Fruit fly (Drosophila melanogaster): ENCODE data around the gene Rpp14b.

Rpp14b gene

DNA sequence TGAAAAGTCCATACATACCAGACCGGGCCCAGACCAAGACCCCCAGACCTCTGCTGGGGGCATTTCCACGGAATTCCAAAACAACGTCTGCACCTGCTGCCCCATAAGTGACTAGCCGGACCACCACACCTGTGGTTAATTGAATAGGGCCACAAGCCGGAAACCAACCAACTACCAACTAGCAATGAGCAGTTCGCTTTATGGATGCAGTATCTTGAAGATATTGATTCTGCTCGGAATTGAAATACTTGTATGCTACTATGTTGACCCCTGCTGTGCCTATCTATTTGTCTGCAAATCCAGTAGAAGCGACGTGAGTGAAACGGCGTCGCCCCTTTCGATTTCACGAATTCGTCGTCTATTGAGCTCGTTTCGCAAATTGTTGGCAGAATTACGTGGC, 40.1 kb downstream of the Rpp14b start (continued):
- TF ChIP-seq CG11762 (GFP tag; optimal IDR thresholded peaks at IDR 0.05; ENCODE audit: insufficient read depth) (peak; percentile 72), Lpt (GFP tag; optimal IDR thresholded peaks at IDR 0.05) (peak; percentile 84), CG4318 (GFP tag; optimal IDR thresholded peaks at IDR 0.05) (peak; percentile 88), CG32006 (GFP tag; optimal IDR thresholded peaks at IDR 0.05) (peak; percentile 94), CG15336 (GFP tag; IDR thresholded peaks at IDR 0.05) (peak; percentile 95), Gug (GFP tag; IDR thresholded peaks at IDR 0.05) (peak; percentile 92), CG6792 (GFP tag; optimal IDR thresholded peaks at IDR 0.05) (peak; percentile 62), Eip75B (GFP tag; optimal IDR thresholded peaks at IDR 0.05) (peak; percentile 75), Sox102F (GFP tag; optimal IDR thresholded peaks at IDR 0.05) (peak; percentile 13), Hr4 (GFP tag; optimal IDR thresholded peaks at IDR 0.05) (peak; percentile 94), CG8319 (GFP tag; optimal IDR thresholded peaks at IDR 0.05) (peak; percentile 30), CG3919 (GFP tag; optimal IDR thresholded peaks at IDR 0.05) (peak; percentile 87), CG6276 (GFP tag; optimal IDR thresholded peaks at IDR 0.05) (peak; percentile 92), CG10631 (GFP tag; optimal IDR thresholded peaks at IDR 0.05) (peak; percentile 78), CG3032 (tag; optimal IDR thresholded peaks at IDR 0.05) (peak; percentile 78), topi (GFP tag; optimal IDR thresholded peaks at IDR 0.05) (peak; percentile 38), fkh (GFP tag; optimal IDR thresholded peaks at IDR 0.05) (no peak), CG11294 (GFP tag; IDR thresholded peaks at IDR 0.05) (peak; percentile 90), esn (GFP tag; optimal IDR thresholded peaks at IDR 0.05) (peak; percentile 58), achi (GFP tag; optimal IDR thresholded peaks at IDR 0.05) (peak; percentile 85), CG31627 (GFP tag; optimal IDR thresholded peaks at IDR 0.05) (peak; percentile 41), CG16779 (tag; optimal IDR thresholded peaks at IDR 0.05) (peak; percentile 72)

dm6 chr3R:30098229-30098628, 42.5 kb downstream of the Rpp14b start:
- TF ChIP-seq fd59A (GFP tag; optimal IDR thresholded peaks at IDR 0.05) (no peak), OdsH (GFP tag; optimal IDR thresholded peaks at IDR 0.05) (no peak), eg (GFP tag; IDR thresholded peaks at IDR 0.05) (no peak), CG11762 (GFP tag; optimal IDR thresholded peaks at IDR 0.05; ENCODE audit: insufficient read depth) (no peak)

dm6 chr3R:30099341-30099871, 43.6 kb downstream of the Rpp14b start:
- no peak for TF ChIP-seq pdm3 (GFP tag; optimal IDR thresholded peaks at IDR 0.05)
- no peak for TF ChIP-seq spab (GFP tag; optimal IDR thresholded peaks at IDR 0.05)
- TF ChIP-seq CG15336 (GFP tag; IDR thresholded peaks at IDR 0.05) = peak; percentile 73
- peak; percentile 30 for TF ChIP-seq CG9139 (GFP tag; optimal IDR thresholded peaks at IDR 0.05)
- peak; percentile 58 for TF ChIP-seq Sox102F (GFP tag; optimal IDR thresholded peaks at IDR 0.05)
- no peak for TF ChIP-seq CG8319 (GFP tag; optimal IDR thresholded peaks at IDR 0.05)
- no peak for TF ChIP-seq CG4318 (GFP tag; optimal IDR thresholded peaks at IDR 0.05)
- TF ChIP-seq Sox15 (GFP tag; optimal IDR thresholded peaks at IDR 0.05) = no peak
- TF ChIP-seq Hr39 (GFP tag; optimal IDR thresholded peaks at IDR 0.05) = no peak
- TF ChIP-seq Lpt (GFP tag; optimal IDR thresholded peaks at IDR 0.05) = peak; percentile 22
- no peak for TF ChIP-seq CG32006 (GFP tag; optimal IDR thresholded peaks at IDR 0.05)
- TF ChIP-seq achi (GFP tag; optimal IDR thresholded peaks at IDR 0.05) = no peak
- TF ChIP-seq CG7368 (GFP tag; optimal IDR thresholded peaks at IDR 0.05) = no peak
- peak; percentile 84 for TF ChIP-seq CG6163 (GFP tag; IDR thresholded peaks at IDR 0.05)
- no peak for TF ChIP-seq Ets21C (GFP tag; optimal IDR thresholded peaks at IDR 0.05)
- TF ChIP-seq CG10669 (GFP tag; optimal IDR thresholded peaks at IDR 0.05) = no peak
- TF ChIP-seq CG31627 (GFP tag; optimal IDR thresholded peaks at IDR 0.05) = no peak
- TF ChIP-seq Hr4 (GFP tag; optimal IDR thresholded peaks at IDR 0.05) = no peak
- no peak for TF ChIP-seq CG11762 (GFP tag; optimal IDR thresholded peaks at IDR 0.05; ENCODE audit: insufficient read depth)
- TF ChIP-seq net (GFP tag; optimal IDR thresholded peaks at IDR 0.05) = peak; percentile 61
- no peak for TF ChIP-seq Hr38 (GFP tag; optimal IDR thresholded peaks at IDR 0.05)
- no peak for TF ChIP-seq salr (GFP tag; optimal IDR thresholded peaks at IDR 0.05)
- peak; percentile 39 for TF ChIP-seq Met (GFP tag; optimal IDR thresholded peaks at IDR 0.05)
- TF ChIP-seq Sox14 (GFP tag; optimal IDR thresholded peaks at IDR 0.05) = no peak
- TF ChIP-seq CG8119 (GFP tag; IDR thresholded peaks at IDR 0.05) = peak; percentile 43; the same call in 2 of the 3 replicates
- peak; percentile 12 for TF ChIP-seq CG6276 (GFP tag; optimal IDR thresholded peaks at IDR 0.05)
- no peak for TF ChIP-seq CG11902 (GFP tag; optimal IDR thresholded peaks at IDR 0.05)
- TF ChIP-seq CG1621 (tag; optimal IDR thresholded peaks at IDR 0.05) = no peak
- peak; percentile 16 for TF ChIP-seq fd85E (GFP tag; optimal IDR thresholded peaks at IDR 0.05)
- TF ChIP-seq Eip78C (GFP tag) = peak; percentile 79
- TF ChIP-seq svp (GFP tag) = peak; percentile 85
- peak; percentile 54 for TF ChIP-seq Gug (GFP tag; IDR thresholded peaks at IDR 0.05)
- TF ChIP-seq CG8632 (GFP tag; optimal IDR thresholded peaks at IDR 0.05) = no peak
- no peak for TF ChIP-seq fkh (GFP tag; optimal IDR thresholded peaks at IDR 0.05)
- no peak for TF ChIP-seq Ets96B (tag; optimal IDR thresholded peaks at IDR 0.05)

Measured in whole organism, prepupa.